Worm (Caenorhabditis elegans) whole organism, late embryonic: ENCODE measurements around the gene dnj-15.

ENCODE experiments used
- C08G9.2 ChIP-seq: sonication (generic microtip); optimal IDR thresholded peaks from 2 replicates; lab custom pipeline; 2016; ENCODE audit warnings: mild to moderate bottlenecking, missing genetic modification characterization, moderate library complexity, missing compliant biosample characterization
- C38D4.7 ChIP-seq: fragments of 200-800 bp; sonication (Bioruptor generic); optimal IDR thresholded peaks from 2 replicates; lab custom pipeline; 2018; ENCODE audit warnings: mild to moderate bottlenecking, missing genetic modification characterization, moderate library complexity, missing compliant biosample characterization
- F13H6.1 ChIP-seq: sonication (generic microtip); optimal IDR thresholded peaks from 2 replicates; lab custom pipeline; 2016; ENCODE audit warnings: missing genetic modification characterization, missing compliant biosample characterization
- K02D7.2 ChIP-seq: sonication (generic microtip); optimal IDR thresholded peaks from 2 replicates; lab custom pipeline; 2017; ENCODE audit warnings: mild to moderate bottlenecking, missing genetic modification characterization, missing compliant biosample characterization
- K09A11.1 ChIP-seq: sonication (generic microtip); optimal IDR thresholded peaks from 2 replicates; lab custom pipeline; 2017; ENCODE audit warnings: antibody characterized with exemption, mild to moderate bottlenecking, missing genetic modification characterization, missing compliant biosample characterization; ENCODE audit not compliant: insufficient read depth
- Y22D7AL.16 ChIP-seq: sonication (generic microtip); optimal IDR thresholded peaks from 2 replicates; lab custom pipeline; 2016; ENCODE audit warnings: missing genetic modification characterization, missing compliant biosample characterization
- ahr-1 ChIP-seq: sonication (generic microtip); optimal IDR thresholded peaks from 2 replicates; lab custom pipeline; 2016; ENCODE audit warnings: missing genetic modification characterization, missing compliant biosample characterization
- ceh-14 ChIP-seq: sonication (generic microtip); optimal IDR thresholded peaks from 2 replicates; lab custom pipeline; 2016; ENCODE audit warnings: missing genotype, missing genetic modification characterization, missing compliant biosample characterization
- ceh-18 ChIP-seq: sonication (generic microtip); optimal IDR thresholded peaks from 2 replicates; lab custom pipeline; 2016; ENCODE audit warnings: missing genetic modification characterization, missing compliant biosample characterization
- ceh-19 ChIP-seq: fragments of 200-800 bp; sonication (Bioruptor generic); optimal IDR thresholded peaks from 2 replicates; lab custom pipeline; 2018; ENCODE audit warnings: mild to moderate bottlenecking, missing genetic modification characterization, missing compliant biosample characterization
- ceh-34 ChIP-seq: sonication (generic microtip); optimal IDR thresholded peaks from 2 replicates; lab custom pipeline; 2016; ENCODE audit warnings: mild to moderate bottlenecking, missing genetic modification characterization, missing compliant biosample characterization
- ceh-48 ChIP-seq: sonication (generic microtip); optimal IDR thresholded peaks from 2 replicates; lab custom pipeline; 2016; ENCODE audit warnings: missing genetic modification characterization, inconsistent platforms, missing compliant biosample characterization
- ceh-6 ChIP-seq: fragments of 200-800 bp; sonication (Bioruptor generic); optimal IDR thresholded peaks from 2 replicates; lab custom pipeline; 2018; ENCODE audit warnings: mild to moderate bottlenecking, missing genetic modification characterization, missing compliant biosample characterization
- dmd-4 ChIP-seq: sonication (generic microtip); optimal IDR thresholded peaks from 2 replicates; lab custom pipeline; 2016; ENCODE audit warnings: borderline replicate concordance, missing genetic modification characterization, missing compliant biosample characterization
- dve-1 ChIP-seq: sonication (generic microtip); optimal IDR thresholded peaks from 2 replicates; lab custom pipeline; 2017; ENCODE audit warnings: antibody characterized with exemption, mild to moderate bottlenecking, missing genetic modification characterization, missing compliant biosample characterization
- elt-2 ChIP-seq: sonication (generic microtip); optimal IDR thresholded peaks from 2 replicates; lab custom pipeline; 2016; ENCODE audit warnings: missing genetic modification reagents, missing genetic modification characterization, missing compliant biosample characterization
- elt-4 ChIP-seq: sonication (generic microtip); optimal IDR thresholded peaks from 2 replicates; lab custom pipeline; 2016; ENCODE audit warnings: missing genetic modification characterization, missing compliant biosample characterization
- hlh-30 ChIP-seq: sonication (generic microtip); optimal IDR thresholded peaks from 2 replicates; lab custom pipeline; 2017; ENCODE audit warnings: antibody characterized with exemption, missing genetic modification characterization, missing compliant biosample characterization; ENCODE audit not compliant: insufficient read depth
- hlh-6 ChIP-seq: sonication (generic microtip); optimal IDR thresholded peaks from 2 replicates; lab custom pipeline; 2016; ENCODE audit warnings: missing genotype, missing genetic modification characterization, missing compliant biosample characterization
- hlh-8 ChIP-seq: sonication (generic microtip); optimal IDR thresholded peaks from 2 replicates; lab custom pipeline; 2016; ENCODE audit warnings: missing genotype, missing genetic modification characterization, missing compliant biosample characterization
- madf-2 ChIP-seq: sonication (generic microtip); optimal IDR thresholded peaks from 2 replicates; lab custom pipeline; 2017; ENCODE audit warnings: missing genetic modification characterization, missing compliant biosample characterization
- mec-3 ChIP-seq: sonication (generic microtip); optimal IDR thresholded peaks from 2 replicates; lab custom pipeline; 2016; ENCODE audit warnings: borderline replicate concordance, missing genetic modification characterization, missing compliant biosample characterization
- nfya-1 ChIP-seq: sonication (generic microtip); optimal IDR thresholded peaks from 2 replicates; lab custom pipeline; 2017; ENCODE audit warnings: missing genetic modification characterization, mild to moderate bottlenecking, missing compliant biosample characterization, antibody characterized with exemption, moderate library complexity
- nhr-11 ChIP-seq: fragments of 150-350 bp; optimal IDR thresholded peaks from 2 replicates; lab custom pipeline; 2014; ENCODE audit warnings: missing biosample characterization, missing genetic modification characterization
- nhr-232 ChIP-seq: sonication (generic microtip); optimal IDR thresholded peaks from 2 replicates; lab custom pipeline; 2016; ENCODE audit warnings: missing genetic modification characterization, missing compliant biosample characterization
- odd-2 ChIP-seq: sonication (generic microtip); optimal IDR thresholded peaks from 2 replicates; lab custom pipeline; 2017; ENCODE audit warnings: antibody characterized with exemption, mild to moderate bottlenecking, missing genetic modification characterization, missing compliant biosample characterization
- pag-3 ChIP-seq: sonication (generic microtip); optimal IDR thresholded peaks from 2 replicates; lab custom pipeline; 2016; ENCODE audit warnings: missing compliant biosample characterization, missing genetic modification characterization, borderline replicate concordance
- pha-2 ChIP-seq: sonication (generic microtip); optimal IDR thresholded peaks from 2 replicates; lab custom pipeline; 2017; ENCODE audit warnings: mild to moderate bottlenecking, missing genetic modification characterization, missing compliant biosample characterization
- pha-4 ChIP-seq: fragments of 150-350 bp; optimal IDR thresholded peaks from 2 replicates; lab custom pipeline; 2018; ENCODE audit warnings: missing biosample characterization, missing genetic modification reagents, missing genetic modification characterization
- pqm-1 ChIP-seq: sonication (generic microtip); optimal IDR thresholded peaks from 2 replicates; lab custom pipeline; 2016; ENCODE audit warnings: missing genetic modification characterization, missing compliant biosample characterization
- ref-2 ChIP-seq: sonication (generic microtip); optimal IDR thresholded peaks from 2 replicates; lab custom pipeline; 2016; ENCODE audit warnings: missing genetic modification characterization, missing compliant biosample characterization
- rnt-1 ChIP-seq: sonication (generic microtip); optimal IDR thresholded peaks from 2 replicates; lab custom pipeline; 2016; ENCODE audit warnings: missing genetic modification characterization, missing compliant biosample characterization
- sdc-2 ChIP-seq: sonication (generic microtip); optimal IDR thresholded peaks from 2 replicates; lab custom pipeline; 2016; ENCODE audit warnings: missing genotype, missing genetic modification characterization, missing compliant biosample characterization
- tbx-2 ChIP-seq: sonication (generic microtip); optimal IDR thresholded peaks from 2 replicates; lab custom pipeline; 2016; ENCODE audit warnings: missing genetic modification characterization, missing compliant biosample characterization
- tbx-7 ChIP-seq: sonication (generic microtip); optimal IDR thresholded peaks from 2 replicates; lab custom pipeline; 2016; ENCODE audit warnings: missing genotype, missing genetic modification characterization, missing compliant biosample characterization
- ttx-3 ChIP-seq: sonication (generic microtip); optimal IDR thresholded peaks from 2 replicates; lab custom pipeline; 2016; ENCODE audit warnings: missing genetic modification reagents, missing genetic modification characterization, missing compliant biosample characterization
- unc-3 ChIP-seq, 2 experiments: fragments of 200-800 bp in 1 of 2; sonication (Bioruptor generic) in 1 of 2; sonication (generic microtip) in 1 of 2; conservative IDR thresholded peaks in 1 of 2; optimal IDR thresholded peaks in 1 of 2; 2 replicates each; pipeline versions ENCODE4 v1.3.6 to Lab custom; 2016 to 2022; ENCODE audit warnings: missing compliant biosample characterization in 2 of 2, missing genetic modification characterization in 2 of 2, missing genetic modification reagents in 1 of 2
- unc-55 ChIP-seq: sonication (generic microtip); optimal IDR thresholded peaks from 2 replicates; lab custom pipeline; 2017; ENCODE audit warnings: missing biosample characterization, missing genetic modification reagents, missing genetic modification characterization
- zip-5 ChIP-seq: sonication (generic microtip); optimal IDR thresholded peaks from 2 replicates; lab custom pipeline; 2016; ENCODE audit warnings: missing genetic modification characterization, missing compliant biosample characterization
- ztf-16 ChIP-seq: sonication (generic microtip); optimal IDR thresholded peaks from 2 replicates; lab custom pipeline; 2017; ENCODE audit warnings: missing genetic modification characterization, missing compliant biosample characterization

dnj-15 gene

DNA sequence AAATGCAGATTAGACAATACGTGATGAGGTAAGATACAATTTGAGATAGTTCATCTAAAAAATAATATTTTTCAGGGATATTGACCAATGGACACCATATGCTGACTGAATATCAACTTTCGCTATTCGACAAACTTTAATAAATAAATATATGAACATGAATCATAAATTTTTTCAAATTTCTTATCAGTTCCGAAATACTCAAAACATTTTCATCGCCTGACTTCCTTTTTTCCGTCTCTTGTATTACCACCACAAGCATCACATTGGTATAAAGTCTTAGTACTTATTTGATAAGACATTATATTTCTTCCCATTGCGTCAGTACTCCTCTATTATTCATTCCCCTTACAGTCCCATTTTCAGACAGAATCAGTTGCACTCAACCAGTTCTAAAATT, 24.0 kb upstream of the dnj-15 start, which contains the start of the genes K08D10.10 and R07C12.1:
K08D10.10 (plus strand) TSS at position 93 of the 400 bp plus-strand sequence.
R07C12.1 (plus strand) TSS at position 314 of the 400 bp plus-strand sequence.
- TF ChIP-seq zip-5 (no peak), tbx-2 (tag; lab: Kevin White, UChicago) (no peak), ceh-34 (tag; lab: Kevin White, UChicago) (no peak), K02D7.2 (no peak), hlh-6 (tag; lab: Kevin White, UChicago) (no peak), ceh-6 (GFP tag; lab: Kevin White, UChicago) (no peak), ceh-19 (GFP tag; lab: Kevin White, UChicago) (no peak), unc-3 (GFP tag; conservative IDR thresholded peaks at IDR 0.05; lab: Robert Waterston, UW) (no peak), unc-3 (tag; optimal IDR thresholded peaks at IDR 0.05; lab: Kevin White, UChicago) (no peak), elt-4 (tag; lab: Kevin White, UChicago) (no peak), nhr-11 (tag; lab: Kevin White, UChicago) (no peak), C08G9.2 (tag; lab: Kevin White, UChicago) (no peak), ahr-1 (no peak), nfya-1 (tag; lab: Kevin White, UChicago) (no peak), pha-2 (no peak), mec-3 (tag; lab: Kevin White, UChicago) (no peak), hlh-8 (tag; lab: Kevin White, UChicago) (no peak), nhr-232 (no peak), ztf-16 (tag; lab: Kevin White, UChicago) (no peak), madf-2 (tag; lab: Kevin White, UChicago) (no peak), elt-2 (tag; lab: Kevin White, UChicago) (no peak)

DNA sequence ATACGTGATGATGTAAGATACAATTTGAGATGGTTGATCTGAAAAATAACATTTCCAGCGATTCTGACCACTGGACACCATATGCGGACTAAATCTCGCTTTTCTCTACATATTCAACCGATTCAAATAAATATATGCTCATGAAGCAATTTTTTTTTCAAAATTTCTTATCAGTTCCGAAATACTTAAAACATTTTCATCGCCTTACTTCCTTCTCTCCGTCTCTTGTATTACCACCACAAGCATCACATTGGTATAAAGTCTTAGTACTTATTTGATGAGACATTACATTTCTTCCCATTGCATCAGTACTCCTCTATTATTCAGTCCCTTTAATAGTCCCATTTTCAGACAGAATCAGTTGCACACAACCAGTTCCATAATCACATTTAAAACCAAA, 21.5 kb upstream of the dnj-15 start, which contains the start of gene K08D10.14:
K08D10.14 (plus strand) TSS at position 301 of the 400 bp plus-strand sequence.
- TF ChIP-seq ttx-3 (tag; lab: Kevin White, UChicago) = no peak
- no peak for TF ChIP-seq ceh-18
- TF ChIP-seq odd-2 = no peak
- TF ChIP-seq pag-3 (tag; lab: Kevin White, UChicago) = no peak
- no peak for TF ChIP-seq dmd-4 (tag; lab: Kevin White, UChicago)
- TF ChIP-seq unc-55 (GFP tag; lab: Kevin White, UChicago) = no peak
- no peak for TF ChIP-seq hlh-30
- no peak for TF ChIP-seq nhr-11 (tag; lab: Kevin White, UChicago)
- TF ChIP-seq ceh-14 (tag; lab: Kevin White, UChicago) = no peak
- TF ChIP-seq ceh-34 (tag; lab: Kevin White, UChicago) = no peak
- TF ChIP-seq tbx-7 = no peak
- no peak for TF ChIP-seq rnt-1
- TF ChIP-seq nhr-232 = no peak
- TF ChIP-seq ceh-6 (GFP tag; lab: Kevin White, UChicago) = no peak
- TF ChIP-seq pqm-1 = no peak
- no peak for TF ChIP-seq C38D4.7 (GFP tag; lab: Kevin White, UChicago)
- no peak for TF ChIP-seq ref-2 (tag; lab: Kevin White, UChicago)
- TF ChIP-seq pha-4 = no peak
- TF ChIP-seq dve-1 = no peak
- no peak for TF ChIP-seq Y22D7AL.16 (tag; lab: Kevin White, UChicago)
- TF ChIP-seq, all 69 proteins: peak for 0

- TF ChIP-seq pag-3 (tag; lab: Kevin White, UChicago) = no peak
- no peak for TF ChIP-seq dve-1
- TF ChIP-seq ceh-6 (GFP tag; lab: Kevin White, UChicago) = no peak
- no peak for TF ChIP-seq tbx-2 (tag; lab: Kevin White, UChicago)
Measured at ce11 chrIV:4162121-4162520, 14.1 kb upstream of the dnj-15 start, which contains the start of gene scrm-5. Gene scrm-5, plus strand, starts transcription at chrIV:4162421.

DNA sequence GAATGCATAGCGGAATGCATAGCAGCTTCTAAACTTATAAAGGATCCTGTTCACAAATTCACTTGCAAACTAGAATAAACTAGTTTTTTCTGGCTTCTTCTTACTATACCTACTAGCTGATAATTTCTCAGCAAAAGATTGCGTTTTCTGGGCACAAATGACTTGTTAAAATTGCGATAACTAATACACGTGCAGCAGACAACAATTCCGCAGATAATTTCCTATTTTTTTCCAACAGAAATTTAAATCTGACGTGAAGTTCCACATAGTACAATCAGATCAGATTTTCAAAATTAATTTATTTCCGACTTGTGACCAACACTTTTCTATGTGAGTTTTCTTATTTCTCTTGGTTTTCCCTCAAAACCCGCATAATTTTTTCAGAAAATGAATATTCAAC, 11.8 kb upstream of the dnj-15 start, which contains the start of gene scrm-8:
scrm-8 (plus strand) TSS at position 301 of the 400 bp plus-strand sequence.
- no peak for TF ChIP-seq sdc-2 (tag; lab: Kevin White, UChicago)
- no peak for TF ChIP-seq ceh-19 (GFP tag; lab: Kevin White, UChicago)
- no peak for TF ChIP-seq pag-3 (tag; lab: Kevin White, UChicago)
- TF ChIP-seq zip-5 = no peak
- TF ChIP-seq nhr-11 (tag; lab: Kevin White, UChicago) = no peak
- no peak for TF ChIP-seq unc-3 (GFP tag; conservative IDR thresholded peaks at IDR 0.05; lab: Robert Waterston, UW)
- TF ChIP-seq unc-3 (tag; optimal IDR thresholded peaks at IDR 0.05; lab: Kevin White, UChicago) = no peak
- TF ChIP-seq ceh-48 (tag; lab: Kevin White, UChicago) = no peak
- TF ChIP-seq unc-55 (GFP tag; lab: Kevin White, UChicago) = no peak
- no peak for TF ChIP-seq Y22D7AL.16 (tag; lab: Kevin White, UChicago)
- no peak for TF ChIP-seq ceh-6 (GFP tag; lab: Kevin White, UChicago)
- TF ChIP-seq F13H6.1 (tag; lab: Kevin White, UChicago) = no peak
- no peak for TF ChIP-seq ceh-18
- no peak for TF ChIP-seq K09A11.1 (tag; lab: Kevin White, UChicago)
